Worm (Caenorhabditis elegans) whole organism, late embryonic: ENCODE results near the gene ZC8.6.

ENCODE experiments used
- ceh-19 ChIP-seq: fragments of 200-800 bp; sonication (Bioruptor generic); optimal IDR thresholded peaks from 2 replicates; lab custom pipeline; 2018; ENCODE audit warnings: mild to moderate bottlenecking, missing genetic modification characterization, missing compliant biosample characterization
- dve-1 ChIP-seq: sonication (generic microtip); optimal IDR thresholded peaks from 2 replicates; lab custom pipeline; 2017; ENCODE audit warnings: antibody characterized with exemption, mild to moderate bottlenecking, missing genetic modification characterization, missing compliant biosample characterization

DNA sequence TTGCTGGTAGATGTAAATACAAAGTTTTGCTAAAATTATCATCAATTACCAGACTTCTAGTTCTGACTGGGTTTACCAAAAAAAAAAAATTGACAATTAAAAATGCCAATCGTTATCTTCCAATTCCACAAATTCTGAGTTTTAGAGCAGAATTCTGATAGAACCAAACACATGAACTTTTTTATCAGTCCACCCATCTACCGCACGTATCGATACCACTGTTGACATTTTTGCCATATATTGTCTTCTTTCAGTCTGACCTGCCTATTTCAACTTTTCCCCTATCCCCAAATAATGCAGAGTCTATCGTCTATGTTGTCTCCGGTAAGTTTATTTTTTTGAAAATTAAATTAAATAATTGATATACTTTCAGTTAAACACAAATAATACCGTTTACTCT is 16.4 kb upstream of the ZC8.6 start, which contains the start of gene ZC449.7:
- TF ChIP-seq ceh-19 (GFP tag; lab: Kevin White, UChicago) (no peak), dve-1 (tag; lab: Kevin White, UChicago) (no peak)
